Fruit fly (Drosophila melanogaster): ENCODE measurements around the gene CG14273.

The CG14273 gene

DNA sequence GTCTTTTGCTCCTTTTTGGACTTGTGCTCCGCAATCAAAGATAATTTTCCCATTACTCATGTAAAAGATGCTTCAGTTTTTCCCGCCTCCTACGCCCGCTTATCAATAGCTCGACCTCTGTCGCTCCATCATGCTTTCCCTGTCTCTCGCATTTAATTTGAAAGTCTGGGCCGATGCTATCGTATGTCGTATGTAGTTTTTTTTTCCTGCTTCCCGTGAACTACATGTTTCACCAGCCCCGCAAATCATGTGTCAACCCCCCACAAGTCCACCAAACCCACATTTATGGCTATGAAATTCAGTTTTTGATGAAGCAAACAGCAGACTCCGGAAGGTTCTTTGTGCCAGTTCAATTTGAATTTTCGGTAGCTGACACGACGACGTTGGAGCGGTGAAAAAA lies at the start of gene CG14273:
Gene CG14273, plus strand, starts transcription at position 301 of the 400 bp plus-strand sequence.
- TF ChIP-seq CTCF (optimal IDR thresholded peaks at IDR 0.05) (no peak), CG8478 (optimal IDR thresholded peaks at IDR 0.05) (no peak)

DNA sequence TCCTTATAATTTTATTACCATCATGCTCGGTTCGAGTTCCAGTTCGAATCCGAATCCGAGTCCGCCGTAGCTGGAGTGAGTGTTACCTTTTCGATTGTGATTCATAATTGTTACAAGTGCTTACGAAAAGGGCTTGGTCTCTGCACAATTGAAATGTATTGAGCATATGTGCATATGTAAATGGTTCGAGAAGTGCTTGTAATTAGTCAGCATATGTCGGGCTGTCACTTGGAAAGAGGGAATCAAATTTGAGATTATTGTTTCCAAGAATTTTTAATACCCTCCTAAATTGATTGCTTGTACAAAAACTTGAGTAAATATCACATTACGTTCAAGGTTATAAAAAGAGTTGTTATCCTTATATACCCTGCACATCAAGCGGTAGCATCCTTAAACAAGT lies 49.0 kb upstream of the CG14273 start:
- TF ChIP-seq CTCF (optimal IDR thresholded peaks at IDR 0.05) (no peak), CG8478 (optimal IDR thresholded peaks at IDR 0.05) (no peak)

DNA sequence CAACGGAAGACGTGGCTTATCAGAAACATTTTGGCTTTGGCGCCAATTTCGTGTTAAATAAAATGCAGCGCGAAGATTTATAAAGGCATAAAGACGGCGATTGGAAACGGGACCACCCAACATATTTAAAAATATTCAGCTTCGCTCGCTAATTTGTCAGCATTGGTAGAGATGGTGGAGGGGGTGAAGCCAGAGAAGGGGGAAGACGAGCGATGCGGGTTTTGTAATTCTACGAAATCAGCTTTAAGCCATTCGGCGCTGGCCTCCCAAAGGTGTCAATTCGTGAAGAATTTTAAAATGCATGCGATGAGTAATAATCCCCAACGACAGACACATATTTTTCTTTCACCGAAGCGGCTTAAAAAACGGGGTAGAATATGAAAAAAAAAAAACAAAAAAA lies 48.5 kb upstream of the CG14273 start:
- no peak for TF ChIP-seq CTCF (optimal IDR thresholded peaks at IDR 0.05)
- TF ChIP-seq CG8478 (optimal IDR thresholded peaks at IDR 0.05): no peak

DNA sequence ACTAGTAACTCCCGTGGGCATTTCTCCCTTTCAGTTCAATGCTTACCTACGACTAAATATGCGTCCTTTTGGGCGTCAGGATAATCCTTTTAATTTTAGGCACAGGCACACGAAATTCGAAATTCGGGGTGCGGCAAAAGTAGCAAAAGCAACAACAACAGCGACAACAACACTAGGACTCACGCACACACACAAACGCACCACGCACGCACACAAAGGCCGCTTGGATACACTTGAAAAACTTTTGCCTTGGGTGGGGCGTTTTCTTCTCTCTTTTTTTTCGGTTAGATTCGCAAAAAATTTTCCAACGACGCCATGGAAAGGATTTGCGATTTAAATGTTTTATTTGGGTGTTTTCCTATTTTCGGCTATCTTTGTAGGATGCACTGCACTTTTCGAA lies 46.1 kb upstream of the CG14273 start:
- TF ChIP-seq CG8478 (optimal IDR thresholded peaks at IDR 0.05): no peak
- TF ChIP-seq CTCF (optimal IDR thresholded peaks at IDR 0.05): no peak

DNA sequence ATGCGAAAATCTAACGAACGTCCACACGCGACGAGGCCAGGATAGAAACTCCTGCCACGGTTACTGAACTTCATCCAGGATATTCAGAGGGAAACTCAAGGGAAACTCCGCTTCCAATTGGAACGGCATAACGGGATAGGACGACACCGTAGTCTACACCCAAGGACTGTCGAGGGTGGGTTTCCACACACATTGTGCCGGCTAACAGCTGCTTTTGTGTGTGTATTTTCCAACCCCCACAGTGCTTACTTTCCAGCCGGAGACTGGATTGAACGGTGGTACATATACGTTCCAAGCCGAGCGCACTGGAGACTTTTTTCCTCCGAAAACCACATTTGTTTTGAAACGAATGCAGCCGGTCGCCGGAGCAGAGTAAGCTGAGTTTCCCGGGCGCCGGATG lies 45.4 kb upstream of the CG14273 start:
- no peak for TF ChIP-seq CTCF (optimal IDR thresholded peaks at IDR 0.05)
- no peak for TF ChIP-seq CG8478 (optimal IDR thresholded peaks at IDR 0.05)

DNA sequence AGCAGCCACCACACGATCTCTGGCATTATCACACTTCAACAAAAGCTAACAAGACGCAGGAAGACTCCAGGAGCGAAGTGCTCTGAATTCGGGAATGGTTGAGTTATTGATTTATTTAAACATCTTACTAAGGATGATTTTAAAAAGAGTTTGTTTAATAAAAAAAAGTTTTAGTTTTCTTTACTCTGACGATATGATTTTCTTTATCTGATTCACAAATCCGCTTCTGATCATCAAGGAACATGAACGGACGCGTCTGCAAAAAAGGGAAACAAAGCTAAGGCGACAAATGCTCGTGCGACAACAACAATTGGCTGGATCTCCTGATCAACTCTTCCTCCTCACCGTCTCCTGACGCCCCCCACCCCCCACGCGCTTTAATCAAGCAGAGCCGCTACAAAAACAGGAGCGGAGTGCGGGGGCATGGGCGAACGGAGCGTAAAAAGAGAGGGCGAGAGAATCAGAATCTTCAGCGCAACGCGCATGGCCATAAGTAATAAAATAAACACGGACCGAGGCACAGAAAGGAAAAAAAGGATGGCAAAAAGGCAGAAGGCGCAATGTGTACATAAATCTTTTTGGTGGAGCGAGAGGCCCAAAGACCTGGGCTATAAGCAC lies 43.2 kb upstream of the CG14273 start:
- TF ChIP-seq CG8478 (optimal IDR thresholded peaks at IDR 0.05) (no peak), CTCF (optimal IDR thresholded peaks at IDR 0.05) (no peak)

DNA sequence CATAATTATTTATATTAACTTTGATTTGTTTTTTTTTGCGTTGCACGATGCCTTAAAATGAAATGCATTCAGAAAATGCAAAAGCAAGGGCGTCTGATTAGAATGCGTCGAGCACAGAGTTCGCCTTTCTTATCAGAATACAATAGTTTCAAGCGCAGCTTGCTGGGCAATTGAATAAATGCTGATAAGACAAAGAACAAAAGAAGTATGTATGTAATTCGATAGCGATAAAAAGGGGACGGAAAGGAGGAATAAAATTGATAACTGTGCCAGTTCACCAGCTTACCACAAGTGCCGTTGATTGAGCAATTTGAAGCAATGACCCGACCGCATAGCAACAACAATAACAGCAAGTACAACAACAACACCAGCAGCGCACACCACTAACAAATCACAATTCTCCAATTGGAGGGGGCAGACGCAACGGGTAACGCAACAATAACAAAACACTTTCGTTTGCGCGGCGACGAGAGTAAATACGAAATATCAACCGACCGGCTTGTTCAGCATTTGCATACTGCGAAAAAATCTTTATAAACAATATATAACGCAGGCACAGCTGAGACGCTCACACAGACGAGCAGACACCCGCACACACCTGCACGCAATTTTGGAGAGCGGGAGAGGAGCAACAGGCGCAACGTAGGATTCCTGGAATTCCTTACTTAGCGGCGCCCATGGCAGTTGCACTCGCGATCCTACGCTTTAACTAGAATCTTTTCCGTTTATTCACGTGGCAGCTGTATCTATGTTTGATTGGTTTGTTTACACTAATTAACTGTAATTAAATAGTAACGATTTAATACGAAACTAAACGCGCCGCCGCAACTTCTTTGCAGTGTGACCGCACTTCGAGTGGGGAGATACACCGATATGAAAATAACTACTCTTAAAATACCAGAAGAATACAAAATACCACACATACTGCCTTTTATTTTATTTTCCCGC lies 42.0 kb upstream of the CG14273 start, which contains the start of gene Btk:
Gene Btk, minus strand, starts transcription at position 860 of the 948 bp plus-strand sequence.
- TF ChIP-seq CG8478 (optimal IDR thresholded peaks at IDR 0.05) (no peak), CTCF (optimal IDR thresholded peaks at IDR 0.05) (peak in 1 of 2 experiments; percentile 44)

DNA sequence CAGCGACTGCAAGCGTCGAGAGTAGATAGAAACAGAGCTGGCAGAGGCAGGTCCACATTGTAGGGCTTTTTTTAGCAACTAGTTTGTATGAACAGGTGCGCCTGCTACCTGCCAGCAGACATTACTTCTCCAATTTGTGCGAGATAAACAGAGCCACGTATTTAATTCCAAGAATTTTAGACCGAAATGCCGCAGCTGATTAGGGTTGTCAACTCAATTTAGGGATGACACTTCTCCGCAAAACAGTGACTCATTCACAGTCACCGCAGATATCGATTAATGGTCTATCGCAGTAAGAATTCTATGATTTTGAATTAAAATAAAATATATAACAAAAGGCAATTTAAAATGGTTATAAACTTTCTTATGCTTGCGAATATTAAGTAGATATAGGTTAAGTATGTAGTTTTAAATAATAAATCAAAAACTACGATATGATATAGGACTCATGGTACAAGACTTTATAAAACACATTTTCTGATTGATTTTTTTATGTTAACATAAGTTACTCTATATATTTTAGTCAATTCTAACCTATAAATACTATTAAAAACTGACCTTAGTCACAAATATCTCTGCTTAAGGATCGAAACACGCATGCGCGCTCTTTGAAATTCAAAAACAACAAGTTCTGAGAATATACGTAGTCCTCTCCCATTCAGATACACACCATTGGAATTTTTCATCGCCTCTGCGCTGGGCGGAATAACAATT lies 39.6 kb upstream of the CG14273 start, which contains the start of the genes wol and Scgalpha:
Gene wol, minus strand, starts transcription at position 220 of the 714 bp plus-strand sequence.
Gene Scgalpha, plus strand, starts transcription at position 664 of the 714 bp plus-strand sequence.
- TF ChIP-seq CTCF (optimal IDR thresholded peaks at IDR 0.05): no peak
- no peak for TF ChIP-seq CG8478 (optimal IDR thresholded peaks at IDR 0.05)

DNA sequence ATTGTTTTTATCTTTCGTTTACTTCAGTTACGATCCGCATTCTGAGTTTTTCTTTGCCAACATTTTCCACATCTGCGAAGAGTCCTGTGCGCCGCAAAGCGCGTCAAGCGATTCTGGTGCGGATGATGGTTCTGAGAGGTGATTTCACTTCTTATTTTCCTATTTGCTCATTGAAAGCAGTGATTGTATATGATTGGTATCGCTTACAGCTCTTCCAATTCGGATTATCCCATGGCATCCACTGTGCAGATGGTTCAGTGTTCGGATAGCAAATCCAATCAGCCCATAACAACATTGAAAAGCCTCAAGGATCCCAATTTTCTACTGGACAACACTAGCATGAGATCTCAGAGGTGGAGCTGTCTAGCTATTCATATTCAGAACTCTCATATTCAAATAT lies 37.9 kb upstream of the CG14273 start:
- no peak for TF ChIP-seq CG8478 (optimal IDR thresholded peaks at IDR 0.05)
- TF ChIP-seq CTCF (optimal IDR thresholded peaks at IDR 0.05): no peak

DNA sequence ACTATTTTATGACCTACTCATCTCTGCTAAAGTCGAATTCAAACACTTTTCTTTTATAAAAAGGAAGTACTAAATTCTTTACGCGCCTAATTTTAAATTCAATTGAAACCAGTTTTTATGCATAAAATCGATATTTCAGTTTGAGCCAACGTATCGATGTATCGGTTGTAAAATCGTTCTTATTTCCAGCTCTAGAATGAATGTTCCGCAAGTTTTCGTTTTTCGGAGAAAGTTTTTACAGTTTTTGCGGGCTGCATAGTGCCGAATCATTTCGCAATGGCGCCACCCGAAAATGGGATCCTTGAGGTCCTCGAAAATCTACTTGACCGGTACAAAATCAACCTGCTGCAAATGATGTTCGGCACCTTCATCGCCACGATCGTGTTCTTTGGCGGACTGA lies 37.1 kb upstream of the CG14273 start, which contains the start of gene CG7840:
Gene CG7840, plus strand, starts transcription at position 178 of the 400 bp plus-strand sequence.
- TF ChIP-seq CTCF (optimal IDR thresholded peaks at IDR 0.05) (no peak), CG8478 (optimal IDR thresholded peaks at IDR 0.05) (no peak)

DNA sequence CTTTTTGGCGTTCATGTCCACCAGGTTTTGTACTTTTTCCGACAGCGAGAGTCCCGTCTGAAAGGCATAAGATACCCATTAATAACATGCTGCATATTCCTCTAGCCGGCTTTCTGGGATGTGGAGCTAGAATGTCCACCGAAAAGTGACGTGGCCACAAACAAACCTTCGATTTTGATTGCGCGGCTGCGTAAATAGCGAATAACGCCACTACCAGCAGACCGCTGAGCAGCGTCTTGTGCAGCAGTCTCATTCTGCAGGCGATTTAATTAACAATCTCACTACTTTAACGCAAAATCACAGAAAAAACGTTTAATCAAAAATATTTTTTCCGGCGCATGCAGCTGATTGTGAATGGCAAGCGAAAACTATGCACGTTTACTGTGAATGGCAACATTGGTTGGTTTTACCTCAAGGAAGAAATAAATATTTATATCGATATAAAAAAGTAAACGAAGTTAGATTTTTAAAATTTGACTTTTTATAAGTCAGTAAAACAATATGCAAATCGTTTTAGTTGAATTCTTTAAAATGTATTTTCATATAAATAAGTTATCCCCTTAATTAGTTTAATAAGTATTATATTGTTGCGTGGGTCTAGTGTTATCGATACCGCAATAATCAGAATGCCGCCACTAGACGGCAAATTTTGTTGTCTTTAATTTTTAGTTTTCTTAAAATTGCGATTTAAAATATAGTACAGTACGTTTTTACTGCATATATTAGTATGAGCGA lies 34.5 kb upstream of the CG14273 start, which contains the start of the genes Ostgamma and Mettl14:
Gene Ostgamma, minus strand, starts transcription at position 376 of the 735 bp plus-strand sequence.
Gene Mettl14, plus strand, starts transcription at position 611 of the 735 bp plus-strand sequence.
- TF ChIP-seq CG8478 (optimal IDR thresholded peaks at IDR 0.05): no peak
- no peak for TF ChIP-seq CTCF (optimal IDR thresholded peaks at IDR 0.05)

DNA sequence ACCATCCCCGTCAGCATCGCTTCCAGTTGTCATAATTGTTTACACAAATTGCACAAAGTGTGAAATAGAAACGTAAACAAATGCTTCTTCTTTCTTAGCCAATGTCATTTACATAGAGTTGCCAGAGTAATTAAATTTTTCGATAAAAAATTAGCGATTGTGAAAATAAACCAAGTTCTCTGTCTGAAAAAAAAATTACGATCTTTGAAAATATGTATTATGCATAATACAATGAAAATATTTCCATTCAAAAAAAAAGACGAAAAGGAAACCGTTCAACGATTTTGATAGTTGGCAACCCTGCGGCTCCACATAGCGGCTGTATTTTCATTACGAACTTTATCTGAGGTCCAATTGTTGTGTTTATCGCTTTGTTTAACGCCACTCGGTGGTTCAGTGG lies 31.4 kb upstream of the CG14273 start, which contains the start of the genes CG7810 and CG7806:
Gene CG7810, minus strand, starts transcription at position 105 of the 400 bp plus-strand sequence.
Gene CG7806, plus strand, starts transcription at position 309 of the 400 bp plus-strand sequence.
- TF ChIP-seq CG8478 (optimal IDR thresholded peaks at IDR 0.05) (no peak), CTCF (optimal IDR thresholded peaks at IDR 0.05) (no peak)

DNA sequence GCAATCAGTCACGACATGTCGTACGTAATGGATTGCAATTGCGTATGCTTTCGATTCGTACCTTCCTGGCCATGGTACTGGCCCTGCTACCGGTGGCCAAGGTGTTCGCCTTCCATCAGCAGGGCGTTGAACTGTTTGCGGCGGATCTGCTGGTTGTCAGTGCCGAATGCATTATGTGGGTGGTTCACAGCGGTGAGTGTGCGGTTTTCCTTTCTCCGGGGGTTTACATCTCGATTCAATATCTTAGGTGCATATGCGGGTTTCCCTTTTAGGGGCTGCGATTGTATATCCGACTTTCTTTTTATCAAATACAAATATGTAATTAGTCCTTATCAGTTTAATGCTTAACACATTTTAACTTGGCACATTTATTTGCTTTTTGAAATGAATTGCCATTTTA lies 30.8 kb upstream of the CG14273 start:
- TF ChIP-seq CG8478 (optimal IDR thresholded peaks at IDR 0.05) (no peak), CTCF (optimal IDR thresholded peaks at IDR 0.05) (no peak)

Measured in S2 (cell line).